Worm (Caenorhabditis elegans): ENCODE measurements around the gene Y38E10A.1.
"Not testable (repeated sequence)": the region's sequence is repeated elsewhere in the genome, so short reads cannot be mapped to it uniquely, and the experiment has no call there.

The Y38E10A.1 gene

DNA sequence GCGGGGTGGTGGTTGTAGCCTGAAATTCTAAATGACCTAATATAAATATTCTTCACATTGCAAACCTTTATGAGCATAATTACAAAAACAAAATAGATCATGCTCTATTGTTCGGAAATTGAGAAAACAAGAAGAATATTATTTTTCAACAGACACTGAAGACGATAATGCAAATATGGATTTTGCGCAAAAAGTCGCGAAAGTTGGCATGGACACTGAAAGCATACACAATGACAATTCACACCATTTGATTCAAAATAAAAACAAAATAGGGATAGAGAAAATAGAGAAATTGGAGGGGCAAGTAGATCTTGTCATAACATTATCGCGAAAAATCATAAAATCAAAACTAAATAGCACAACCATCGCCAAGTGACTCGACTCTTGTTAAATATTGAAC is 2.3 kb upstream of the Y38E10A.1 start, which contains the start of gene Y38E10A.35:
Y38E10A.35 (minus strand) TSS at position 101 of the 400 bp plus-strand sequence.
- TF ChIP-seq him-1 (tag; optimal IDR thresholded peaks at IDR 0.05) (no peak), dao-5 (tag; optimal IDR thresholded peaks at IDR 0.05) (no peak)

- TF ChIP-seq W03F9.2 (tag; optimal IDR thresholded peaks at IDR 0.05) (no peak), him-1 (tag; optimal IDR thresholded peaks at IDR 0.05) (no peak), dao-5 (tag; optimal IDR thresholded peaks at IDR 0.05) (no peak)
Observed at ce11 chrII:12565851-12566250, 4.6 kb downstream of the Y38E10A.1 start, which contains the start of gene F49C5.7. Gene F49C5.7 (plus strand): TSS chrII:12566151.

- TF ChIP-seq him-1 (tag; optimal IDR thresholded peaks at IDR 0.05) = no peak
- TF ChIP-seq W03F9.2 (tag; optimal IDR thresholded peaks at IDR 0.05) = no peak
- no peak for TF ChIP-seq dao-5 (tag; optimal IDR thresholded peaks at IDR 0.05)
Observed at ce11 chrII:12560210-12560609, 10.2 kb downstream of the Y38E10A.1 start, which contains the start of gene F49C5.12. Gene F49C5.12 (minus strand): TSS chrII:12560310.

- TF ChIP-seq him-1 (tag; optimal IDR thresholded peaks at IDR 0.05) (no peak), dao-5 (tag; optimal IDR thresholded peaks at IDR 0.05) (no peak), W03F9.2 (tag; optimal IDR thresholded peaks at IDR 0.05) (no peak)
Observed at ce11 chrII:12555579-12555978, 14.8 kb downstream of the Y38E10A.1 start, which contains the start of gene F49C5.11. Gene F49C5.11 (plus strand): TSS chrII:12555879.

DNA sequence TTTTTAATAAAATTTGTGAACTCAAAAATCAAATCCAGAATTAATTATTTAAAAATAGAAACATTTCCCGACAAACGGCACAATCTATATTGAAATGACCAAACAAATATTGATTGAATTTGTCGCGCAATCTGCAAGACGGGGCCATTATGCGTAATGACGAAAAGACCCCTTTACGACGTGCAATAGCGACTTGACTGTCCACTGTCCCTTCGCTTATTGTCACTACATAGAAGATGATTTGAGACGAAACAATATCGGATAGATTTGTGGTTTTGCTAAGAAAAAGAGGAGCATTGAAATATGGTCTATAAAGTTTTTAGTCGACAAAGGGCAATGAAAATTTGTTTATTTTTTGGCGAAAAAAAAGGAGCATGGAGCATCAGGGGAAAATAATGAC is 19.5 kb downstream of the Y38E10A.1 start:
- TF ChIP-seq dao-5 (tag; optimal IDR thresholded peaks at IDR 0.05) = no peak
- no peak for TF ChIP-seq him-1 (tag; optimal IDR thresholded peaks at IDR 0.05)
- no peak for TF ChIP-seq W03F9.2 (tag; optimal IDR thresholded peaks at IDR 0.05)

DNA sequence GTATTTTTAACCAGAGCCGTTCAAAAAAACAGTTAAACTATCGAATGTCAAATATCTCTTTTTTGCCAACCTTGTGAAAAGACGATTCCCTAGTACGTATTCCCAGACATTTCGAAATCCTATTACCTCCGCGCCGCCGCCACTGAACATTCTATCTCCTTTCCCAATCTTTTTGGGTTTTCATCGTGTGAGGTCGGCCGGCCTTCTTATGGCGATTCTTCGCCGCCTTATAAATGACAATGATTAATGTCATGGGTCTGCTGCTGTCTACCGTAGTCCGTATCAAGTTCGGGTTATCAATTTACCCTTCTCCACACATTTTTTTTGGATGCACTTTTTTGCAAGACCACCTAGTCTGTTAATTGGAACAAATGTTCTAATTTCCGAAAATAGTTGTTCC is 20.8 kb downstream of the Y38E10A.1 start:
- no peak for TF ChIP-seq W03F9.2 (tag; optimal IDR thresholded peaks at IDR 0.05)
- TF ChIP-seq dao-5 (tag; optimal IDR thresholded peaks at IDR 0.05) = no peak
- TF ChIP-seq him-1 (tag; optimal IDR thresholded peaks at IDR 0.05) = no peak

- TF ChIP-seq dao-5 (tag; optimal IDR thresholded peaks at IDR 0.05) (no peak), W03F9.2 (tag; optimal IDR thresholded peaks at IDR 0.05) (no peak), him-1 (tag; optimal IDR thresholded peaks at IDR 0.05) (no peak)
Observed at ce11 chrII:12547547-12547946, 22.9 kb downstream of the Y38E10A.1 start, which contains the start of gene F49C5.16. Gene F49C5.16 (plus strand): TSS chrII:12547847.

DNA sequence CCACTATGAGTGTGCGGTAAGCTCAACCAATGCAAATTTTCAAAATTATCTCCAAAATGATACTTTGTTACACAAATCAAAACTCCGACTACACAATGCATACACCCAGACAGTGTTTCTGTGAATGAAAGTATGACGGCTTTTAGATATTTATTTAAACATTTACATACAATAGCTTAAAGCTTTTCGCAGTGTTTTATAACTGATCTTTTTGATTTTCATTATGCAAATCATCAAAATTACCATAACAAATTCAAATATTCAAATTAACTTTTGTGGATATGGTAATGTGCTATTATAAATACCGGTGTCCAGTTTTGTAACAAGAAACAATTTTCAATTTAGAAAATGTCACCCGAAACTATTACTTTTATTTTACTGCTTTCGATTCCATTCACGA is 24.0 kb downstream of the Y38E10A.1 start, which contains the start of the genes F49C5.5 and F49C5.10:
F49C5.5 (minus strand) TSS at position 101 of the 400 bp plus-strand sequence.
F49C5.10 (plus strand) TSS at position 344 of the 400 bp plus-strand sequence.
- no peak for TF ChIP-seq dao-5 (tag; optimal IDR thresholded peaks at IDR 0.05)
- TF ChIP-seq W03F9.2 (tag; optimal IDR thresholded peaks at IDR 0.05) = no peak
- TF ChIP-seq him-1 (tag; optimal IDR thresholded peaks at IDR 0.05) = no peak

- TF ChIP-seq W03F9.2 (tag; optimal IDR thresholded peaks at IDR 0.05) = no peak
- no peak for TF ChIP-seq dao-5 (tag; optimal IDR thresholded peaks at IDR 0.05)
- no peak for TF ChIP-seq him-1 (tag; optimal IDR thresholded peaks at IDR 0.05)
Observed at ce11 chrII:12544533-12544932, 25.9 kb downstream of the Y38E10A.1 start, which contains the start of gene F49C5.9. Gene F49C5.9 (minus strand): TSS chrII:12544633.

- TF ChIP-seq W03F9.2 (tag; optimal IDR thresholded peaks at IDR 0.05) (no peak), dao-5 (tag; optimal IDR thresholded peaks at IDR 0.05) (no peak), him-1 (tag; optimal IDR thresholded peaks at IDR 0.05) (no peak)
Observed at ce11 chrII:12542594-12542997, 27.8 kb downstream of the Y38E10A.1 start.

DNA sequence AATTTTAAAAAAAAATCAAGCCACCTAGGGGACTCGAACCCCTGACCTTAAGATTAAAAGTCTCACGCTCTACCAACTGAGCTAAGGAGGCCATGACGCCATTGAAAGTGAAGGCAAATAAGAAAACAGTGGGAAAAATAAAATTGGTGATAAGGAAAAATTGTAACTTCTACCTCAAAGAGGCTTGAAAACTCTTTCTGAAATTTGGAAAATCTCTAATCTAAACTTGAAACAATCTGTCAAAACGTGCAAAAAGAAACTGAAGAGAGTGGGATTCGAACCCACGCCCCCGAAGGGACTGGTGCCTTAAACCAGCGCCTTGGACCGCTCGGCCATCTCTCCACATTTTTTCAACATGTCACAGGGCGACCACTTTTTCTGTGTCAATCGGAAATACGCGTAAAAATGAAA is 28.7 kb downstream of the Y38E10A.1 start:
- TF ChIP-seq dao-5 (tag; optimal IDR thresholded peaks at IDR 0.05) = peak; percentile 64

DNA sequence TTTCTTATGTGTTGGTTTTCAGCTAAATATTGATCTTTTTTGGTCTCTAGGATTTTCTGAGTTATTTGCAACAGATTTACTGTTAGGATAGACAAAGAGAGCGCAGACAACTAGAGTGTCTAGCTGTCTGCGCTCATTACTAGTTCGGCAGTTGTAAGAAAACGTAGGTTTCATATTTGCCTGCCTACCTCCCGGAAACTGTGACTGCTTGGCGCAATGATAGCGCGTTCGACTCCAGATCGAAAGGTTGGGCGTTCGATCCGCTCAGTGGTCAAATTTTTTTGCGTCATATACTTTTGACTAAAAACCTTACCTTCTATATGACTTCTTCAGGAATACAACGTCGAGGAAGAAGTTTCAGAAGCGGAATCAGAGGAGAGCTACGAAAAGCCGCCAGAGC is 31.0 kb downstream of the Y38E10A.1 start:
- no peak for TF ChIP-seq W03F9.2 (tag; optimal IDR thresholded peaks at IDR 0.05)
- TF ChIP-seq dao-5 (tag; optimal IDR thresholded peaks at IDR 0.05) = no peak
- no peak for TF ChIP-seq him-1 (tag; optimal IDR thresholded peaks at IDR 0.05)

ce11 chrII:12536203-12536602 is 34.2 kb downstream of the Y38E10A.1 start, which contains the start of gene F49C5.3:
Gene F49C5.3 (plus strand): TSS chrII:12536503.
- TF ChIP-seq him-1, dao-5, W03F9.2 (tag; optimal IDR thresholded peaks at IDR 0.05): not testable (repeated sequence)

- TF ChIP-seq W03F9.2 (tag; optimal IDR thresholded peaks at IDR 0.05) (no peak), him-1 (tag; optimal IDR thresholded peaks at IDR 0.05) (no peak), dao-5 (tag; optimal IDR thresholded peaks at IDR 0.05) (no peak)
Observed at ce11 chrII:12535297-12535803, 35.1 kb downstream of the Y38E10A.1 start, which contains the start of gene nimk-1. Gene nimk-1 (plus strand): TSS chrII:12535753.

DNA sequence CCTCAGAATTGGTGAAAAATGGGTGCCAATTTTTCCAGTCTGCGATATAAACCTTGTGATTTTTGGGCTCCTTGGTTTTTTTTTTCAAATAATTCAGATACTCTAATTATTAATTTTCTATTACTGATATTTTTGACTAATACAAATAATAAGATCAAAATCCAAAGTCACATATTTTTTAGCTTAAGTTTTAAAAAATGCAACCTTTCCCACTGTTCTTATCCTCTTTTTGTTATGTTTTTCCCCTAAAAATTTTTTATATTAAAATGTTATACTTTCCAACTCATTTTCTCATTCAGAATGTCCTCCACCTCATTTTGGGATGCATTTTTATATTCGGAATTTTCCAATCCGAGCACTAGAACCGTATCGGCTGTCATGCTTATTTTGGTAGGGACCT is 39.5 kb downstream of the Y38E10A.1 start, which contains the start of gene srx-120:
srx-120 (plus strand) TSS at position 301 of the 400 bp plus-strand sequence.
- TF ChIP-seq him-1 (tag; optimal IDR thresholded peaks at IDR 0.05) = no peak
- TF ChIP-seq W03F9.2 (tag; optimal IDR thresholded peaks at IDR 0.05) = no peak
- no peak for TF ChIP-seq dao-5 (tag; optimal IDR thresholded peaks at IDR 0.05)
